Worm (Caenorhabditis elegans): Measurements from ENCODE around the gene ubxn-2.

Gene ubxn-2

ce11 chrIV:2676281-2676680, 49.3 kb downstream of the ubxn-2 start, which contains the start of gene Y94H6A.3 (continued):
- TF ChIP-seq ekl-4 (GFP tag; IDR thresholded peaks at IDR 0.05) (peak; percentile 77), attf-6 (GFP tag; IDR thresholded peaks at IDR 0.05) (no peak), F49E8.2 (tag; optimal IDR thresholded peaks at IDR 0.05; ENCODE audit: insufficient read depth) (no peak), lin-26 (GFP tag; IDR thresholded peaks at IDR 0.05) (no peak), die-1 (tag; optimal IDR thresholded peaks at IDR 0.05) (no peak), aptf-2 (GFP tag; conservative IDR thresholded peaks at IDR 0.05) (no peak), T07F8.4 (tag; optimal IDR thresholded peaks at IDR 0.05) (no peak), B0019.2 (GFP tag; conservative IDR thresholded peaks at IDR 0.05) (0 out of 2 replicates have a peak, but pooled peaks have one; percentile 22), zfh-2 (GFP tag; conservative IDR thresholded peaks at IDR 0.05) (no peak), Y56A3A.18 (GFP tag; IDR thresholded peaks at IDR 0.05) (peak; percentile 76; the same call in 1 of the 2 replicates), bed-2 (GFP tag; IDR thresholded peaks at IDR 0.05) (no peak), ztf-6 (GFP tag; IDR thresholded peaks at IDR 0.05) (no peak), nhr-179 (tag; optimal IDR thresholded peaks at IDR 0.05) (no peak), ceh-27 (GFP tag; optimal IDR thresholded peaks at IDR 0.05) (peak; percentile 45), madf-3 (GFP tag; IDR thresholded peaks at IDR 0.05) (peak; percentile 88), mcd-1 (GFP tag; IDR thresholded peaks at IDR 0.05) (peak; percentile 93), him-1 (tag; optimal IDR thresholded peaks at IDR 0.05) (peak; percentile 3), hrde-1 (tag; optimal IDR thresholded peaks at IDR 0.05; ENCODE audit: borderline replicate concordance) (no peak), let-607 (tag; optimal IDR thresholded peaks at IDR 0.05) (peak in 1 of 2 experiments; percentile 48), lin-40 (tag; optimal IDR thresholded peaks at IDR 0.05) (peak; percentile 89), rcor-1 (GFP tag; IDR thresholded peaks at IDR 0.05) (peak; percentile 88), snpc-1.3 (tag; optimal IDR thresholded peaks at IDR 0.05; ENCODE audit: insufficient read depth) (peak; percentile 26), attf-5 (GFP tag; optimal IDR thresholded peaks at IDR 0.05) (peak; percentile 67), attf-3 (GFP tag; conservative IDR thresholded peaks at IDR 0.05) (peak; percentile 88), unc-62 (GFP tag; optimal IDR thresholded peaks at IDR 0.05) (no peak), F57A8.1 (GFP tag; optimal IDR thresholded peaks at IDR 0.05) (no peak), chd-7 (tag; optimal IDR thresholded peaks at IDR 0.05) (no peak), lsl-1 (GFP tag; optimal IDR thresholded peaks at IDR 0.05) (peak; percentile 66), pbrm-1 (GFP tag; IDR thresholded peaks at IDR 0.05) (peak; percentile 77), aptf-3 (GFP tag; IDR thresholded peaks at IDR 0.05) (no peak), T26A5.8 (tag; optimal IDR thresholded peaks at IDR 0.05) (no peak), Y67H2A.10 (GFP tag; conservative IDR thresholded peaks at IDR 0.05) (no peak), K11D2.4 (GFP tag; IDR thresholded peaks at IDR 0.05) (peak; percentile 86), tlf-1 (GFP tag; optimal IDR thresholded peaks at IDR 0.05) (peak; percentile 66), efl-1 (GFP tag; optimal IDR thresholded peaks at IDR 0.05) (peak; percentile 83), F37B4.10 (GFP tag; IDR thresholded peaks at IDR 0.05) (no peak), hlh-12 (tag; optimal IDR thresholded peaks at IDR 0.05) (no peak), sdz-38 (tag; optimal IDR thresholded peaks at IDR 0.05) (no peak), egl-44 (GFP tag; IDR thresholded peaks at IDR 0.05) (no peak), mes-4 (tag; optimal IDR thresholded peaks at IDR 0.05) (no peak), hmg-1.2 (GFP tag; IDR thresholded peaks at IDR 0.05) (peak; percentile 60; the same call in 1 of the 2 replicates), mxl-1 (tag; optimal IDR thresholded peaks at IDR 0.05) (no peak), madf-10 (tag; optimal IDR thresholded peaks at IDR 0.05) (no peak), sptf-2 (GFP tag; optimal IDR thresholded peaks at IDR 0.05) (no peak), ets-4 (GFP tag; optimal IDR thresholded peaks at IDR 0.05) (no peak), xnd-1 (tag; optimal IDR thresholded peaks at IDR 0.05) (peak; percentile 53), lin-35 (GFP tag; optimal IDR thresholded peaks at IDR 0.05) (peak; percentile 63 to 95 (median 80)), pha-4 (tag; optimal IDR thresholded peaks at IDR 0.05) (peak; percentile 39), dox-1 (GFP tag; IDR thresholded peaks at IDR 0.05) (peak; percentile 81)
